Worm (Caenorhabditis elegans) whole organism, L3 larva: ENCODE data around the gene pho-7.

Experiments used
- ZK546.5 ChIP-seq: sonication (generic microtip); optimal IDR thresholded peaks from 2 replicates; lab custom pipeline; 2017; ENCODE audit warnings: missing biosample characterization, missing genetic modification characterization
- aly-2 ChIP-seq: fragments of 150-350 bp; optimal IDR thresholded peaks from 2 replicates; lab custom pipeline; 2014; ENCODE audit warnings: missing biosample characterization, missing genetic modification characterization
- ama-1 ChIP-seq: fragments of 150-350 bp; optimal IDR thresholded peaks from 2 replicates; lab custom pipeline; 2018
- ceh-16 ChIP-seq: sonication (generic microtip); optimal IDR thresholded peaks from 2 replicates; lab custom pipeline; 2017; ENCODE audit warnings: missing biosample characterization, missing genetic modification characterization
- ceh-28 ChIP-seq: fragments of 150-350 bp; optimal IDR thresholded peaks from 2 replicates; lab custom pipeline; 2014; ENCODE audit warnings: missing biosample characterization, missing genetic modification reagents, missing genetic modification characterization
- ceh-82 ChIP-seq: fragments of 150-350 bp; optimal IDR thresholded peaks from 2 replicates; lab custom pipeline; 2014; ENCODE audit warnings: missing biosample characterization, missing genetic modification characterization
- ceh-9 ChIP-seq: sonication (generic microtip); optimal IDR thresholded peaks from 2 replicates; lab custom pipeline; 2018; ENCODE audit warnings: missing biosample characterization, missing genetic modification characterization
- daf-12 ChIP-seq: fragments of 150-350 bp; optimal IDR thresholded peaks from 2 replicates; lab custom pipeline; 2014; ENCODE audit warnings: missing biosample characterization, missing genetic modification reagents, missing genetic modification characterization
- egl-27 ChIP-seq: sonication (generic microtip); optimal IDR thresholded peaks from 4 replicates; lab custom pipeline; 2017; ENCODE audit warnings: missing biosample characterization, missing genetic modification reagents, missing genetic modification characterization
- elt-1 ChIP-seq: fragments of 150-350 bp; optimal IDR thresholded peaks from 2 replicates; lab custom pipeline; 2014; ENCODE audit warnings: missing biosample characterization, missing genetic modification characterization
- elt-2 ChIP-seq: sonication (generic microtip); optimal IDR thresholded peaks from 2 replicates; lab custom pipeline; 2016; ENCODE audit warnings: missing genetic modification reagents, mild to moderate bottlenecking, missing genetic modification characterization, missing compliant biosample characterization
- elt-3 ChIP-seq, 3 experiments: fragments of 150-350 bp in 1 of 3; sonication (generic microtip) in 2 of 3; optimal IDR thresholded peaks; 2 replicates in 2 of 3; 4 replicates in 1 of 3; lab custom pipeline; 2014 to 2017; ENCODE audit warnings: missing biosample characterization in 3 of 3, missing genetic modification characterization in 3 of 3
- eor-1 ChIP-seq, 2 experiments: fragments of 150-350 bp; optimal IDR thresholded peaks; 2 replicates each; lab custom pipeline; 2014 to 2018; ENCODE audit warnings: missing biosample characterization in 2 of 2, missing genetic modification characterization in 2 of 2
- fos-1 ChIP-seq: fragments of 150-350 bp; optimal IDR thresholded peaks from 2 replicates; lab custom pipeline; 2014; ENCODE audit warnings: missing biosample characterization, missing genetic modification characterization
- hmg-11 ChIP-seq: sonication (generic microtip); optimal IDR thresholded peaks from 2 replicates; lab custom pipeline; 2016; ENCODE audit warnings: missing genetic modification characterization, missing compliant biosample characterization
- jun-1 ChIP-seq: fragments of 150-350 bp; optimal IDR thresholded peaks from 2 replicates; lab custom pipeline; 2014; ENCODE audit warnings: missing biosample characterization, missing genetic modification reagents, missing genetic modification characterization
- lin-15B ChIP-seq: fragments of 150-350 bp; optimal IDR thresholded peaks from 2 replicates; lab custom pipeline; 2014; ENCODE audit warnings: missing biosample characterization, missing genetic modification characterization
- mdl-1 ChIP-seq: fragments of 150-350 bp; optimal IDR thresholded peaks from 2 replicates; lab custom pipeline; 2014; ENCODE audit warnings: missing biosample characterization, missing genetic modification characterization
- nfya-1 ChIP-seq: sonication (generic microtip); optimal IDR thresholded peaks from 2 replicates; lab custom pipeline; 2017; ENCODE audit warnings: missing genetic modification characterization, mild to moderate bottlenecking, missing compliant biosample characterization, antibody characterized with exemption, moderate library complexity; ENCODE audit not compliant: insufficient read depth
- nhr-12 ChIP-seq: fragments of 150-350 bp; optimal IDR thresholded peaks from 2 replicates; lab custom pipeline; 2014; ENCODE audit warnings: missing biosample characterization, missing genetic modification characterization
- nhr-23 ChIP-seq: fragments of 150-350 bp; optimal IDR thresholded peaks from 2 replicates; lab custom pipeline; 2014; ENCODE audit warnings: missing biosample characterization, missing genetic modification reagents, missing genetic modification characterization
- nhr-237 ChIP-seq: fragments of 150-350 bp; optimal IDR thresholded peaks from 2 replicates; lab custom pipeline; 2014; ENCODE audit warnings: missing biosample characterization, missing genetic modification characterization
- nhr-25 ChIP-seq: sonication (generic microtip); optimal IDR thresholded peaks from 2 replicates; lab custom pipeline; 2017; ENCODE audit warnings: missing biosample characterization, missing genetic modification characterization
- nhr-67 ChIP-seq: fragments of 150-350 bp; optimal IDR thresholded peaks from 2 replicates; lab custom pipeline; 2014; ENCODE audit warnings: missing biosample characterization, missing genetic modification characterization
- nhr-76 ChIP-seq: fragments of 150-350 bp; sonication (generic microtip); optimal IDR thresholded peaks from 5 replicates; lab custom pipeline; 2014; ENCODE audit warnings: missing biosample characterization, missing genetic modification characterization
- pha-4 ChIP-seq: fragments of 150-350 bp; optimal IDR thresholded peaks from 2 replicates; lab custom pipeline; 2014; ENCODE audit warnings: missing biosample characterization, missing genetic modification reagents, missing genetic modification characterization
- pqm-1 ChIP-seq: fragments of 150-350 bp; optimal IDR thresholded peaks from 2 replicates; lab custom pipeline; 2017; ENCODE audit warnings: missing biosample characterization, missing genetic modification characterization, inconsistent platforms
- sea-2 ChIP-seq: fragments of 150-350 bp; sonication (generic microtip); optimal IDR thresholded peaks from 4 replicates; lab custom pipeline; 2014; ENCODE audit warnings: missing biosample characterization, missing genetic modification reagents, missing genetic modification characterization
- skn-1 ChIP-seq: fragments of 150-350 bp; optimal IDR thresholded peaks from 2 replicates; lab custom pipeline; 2014; ENCODE audit warnings: missing biosample characterization, missing genetic modification characterization
- snpc-4 ChIP-seq: fragments of 150-350 bp; optimal IDR thresholded peaks from 2 replicates; lab custom pipeline; 2014; ENCODE audit warnings: missing biosample characterization, missing genetic modification characterization
- tbx-2 ChIP-seq: sonication (generic microtip); optimal IDR thresholded peaks from 2 replicates; lab custom pipeline; 2016; ENCODE audit warnings: mild to moderate bottlenecking, missing genetic modification characterization, missing compliant biosample characterization
- unc-39 ChIP-seq: sonication (generic microtip); optimal IDR thresholded peaks from 4 replicates; lab custom pipeline; 2017; ENCODE audit warnings: missing biosample characterization, missing genetic modification characterization
- unc-62 ChIP-seq: fragments of 150-350 bp; sonication (generic microtip); optimal IDR thresholded peaks from 4 replicates; lab custom pipeline; 2014; ENCODE audit warnings: missing biosample characterization, missing genetic modification reagents, missing genetic modification characterization
- ztf-11 ChIP-seq: fragments of 150-350 bp; optimal IDR thresholded peaks from 2 replicates; lab custom pipeline; 2014; ENCODE audit warnings: missing biosample characterization, missing genetic modification characterization
- ztf-4 ChIP-seq: fragments of 150-350 bp; optimal IDR thresholded peaks from 2 replicates; lab custom pipeline; 2014; ENCODE audit warnings: missing biosample characterization, missing genetic modification characterization

pho-7 gene

DNA sequence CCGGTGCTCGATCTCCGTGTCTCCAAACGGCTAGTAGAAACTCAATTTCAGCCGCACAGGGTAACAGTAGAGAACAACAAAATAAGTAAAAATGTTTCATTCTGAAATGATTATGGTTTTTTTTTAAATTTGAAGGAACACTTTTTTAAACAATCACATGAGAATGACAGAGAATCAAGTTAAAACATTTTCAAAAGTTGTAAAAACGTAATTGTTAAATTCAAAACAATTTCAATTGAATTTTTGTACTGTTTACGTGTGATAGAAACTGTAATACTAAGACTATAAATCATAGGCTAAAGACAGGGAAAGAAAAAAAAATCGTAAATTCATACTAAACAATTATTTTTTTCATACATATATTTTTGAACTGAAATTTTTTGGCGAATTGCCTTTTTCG is at the start of gene pho-7:
pho-7 (minus strand) TSS at position 101 of the 400 bp plus-strand sequence.
- TF ChIP-seq aly-2 (tag; lab: Kevin White, UChicago) (no peak), tbx-2 (tag; lab: Kevin White, UChicago) (no peak), nhr-76 (tag; lab: Kevin White, UChicago) (no peak), pha-4 (tag; lab: Kevin White, UChicago) (no peak), elt-1 (no peak), ztf-4 (tag; lab: Kevin White, UChicago) (no peak), skn-1 (tag; lab: Kevin White, UChicago) (no peak), fos-1 (tag; lab: Kevin White, UChicago) (no peak), unc-62 (GFP tag; lab: Kevin White, UChicago) (no peak), elt-2 (tag; lab: Kevin White, UChicago) (no peak), ztf-11 (tag; lab: Kevin White, UChicago) (no peak), lin-15B (tag; lab: Kevin White, UChicago) (no peak), elt-3 (tag; optimal IDR thresholded peaks at IDR 0.05; lab: Kevin White, UChicago) (no peak), ceh-82 (tag; lab: Kevin White, UChicago) (no peak), sea-2 (GFP tag; lab: Kevin White, UChicago) (no peak), ceh-9 (tag; lab: Kevin White, UChicago) (no peak), daf-12 (no peak), ceh-28 (tag; lab: Kevin White, UChicago) (no peak)

DNA sequence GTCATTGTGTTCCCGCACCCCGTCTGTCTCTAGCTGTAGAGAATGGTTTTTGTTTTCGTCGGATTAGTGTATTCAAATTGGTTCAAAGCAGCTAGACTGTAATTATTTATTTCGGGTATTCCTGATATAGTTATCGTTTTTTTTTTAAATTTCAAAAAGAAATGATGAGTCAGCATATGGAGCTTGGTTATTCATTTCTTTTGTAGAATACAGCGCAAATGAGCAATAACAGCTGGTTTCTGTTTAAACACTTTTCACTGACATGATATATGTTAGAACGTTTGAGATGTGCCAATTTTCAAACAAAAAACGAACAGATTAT is 49.7 kb upstream of the pho-7 start:
- no peak for TF ChIP-seq elt-3 (tag; optimal IDR thresholded peaks at IDR 0.05; lab: Kevin White, UChicago)
- no peak for TF ChIP-seq unc-39 (tag; lab: Kevin White, UChicago)
- TF ChIP-seq ceh-82 (tag; lab: Kevin White, UChicago), result no peak
- TF ChIP-seq ceh-28 (tag; lab: Kevin White, UChicago), result no peak
- no peak for TF ChIP-seq nhr-12 (tag; lab: Kevin White, UChicago)
- TF ChIP-seq ama-1 (lab: Kevin White, UChicago), result no peak
- TF ChIP-seq snpc-4 (tag; lab: Kevin White, UChicago), result no peak
- TF ChIP-seq jun-1 (tag; lab: Kevin White, UChicago), result no peak
- TF ChIP-seq nhr-76 (tag; lab: Kevin White, UChicago), result no peak
- no peak for TF ChIP-seq unc-62 (GFP tag; lab: Kevin White, UChicago)
- no peak for TF ChIP-seq ztf-4 (tag; lab: Kevin White, UChicago)
- no peak for TF ChIP-seq pqm-1 (tag; lab: Kevin White, UChicago)
- TF ChIP-seq, all 47 proteins: peak for 0

DNA sequence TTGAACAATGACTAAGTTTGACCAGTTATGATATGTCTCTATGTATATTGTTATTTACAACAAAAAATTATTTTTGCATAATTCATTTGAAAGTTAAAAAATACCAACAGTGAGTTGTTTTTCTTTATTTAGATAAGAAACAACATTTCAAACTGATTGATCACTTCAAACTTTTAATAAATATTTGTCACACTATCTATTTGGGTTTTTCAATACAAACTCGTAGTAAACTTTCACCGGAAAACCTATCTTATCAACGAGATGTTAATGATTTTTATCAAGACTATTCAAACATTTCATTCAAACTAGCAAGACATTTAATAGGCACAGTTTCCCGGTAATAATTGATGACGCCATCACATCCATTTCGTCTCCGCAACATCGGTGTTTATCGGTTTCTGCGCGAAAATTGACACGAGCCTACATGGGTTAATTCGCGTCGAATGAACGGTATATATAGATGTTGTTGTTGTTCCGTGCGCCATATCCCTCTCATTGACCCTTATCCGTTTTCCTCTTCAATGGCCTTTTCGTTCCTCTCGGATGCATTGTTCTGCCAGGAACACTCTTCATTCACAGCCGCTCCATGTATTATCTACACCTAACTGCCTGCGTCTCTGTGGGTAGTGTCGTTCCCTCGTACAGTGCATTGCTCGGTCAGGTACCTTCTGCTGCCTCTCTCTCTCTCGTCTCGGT is 49.2 kb upstream of the pho-7 start:
- peak; percentile 31 for TF ChIP-seq pha-4 (tag; lab: Kevin White, UChicago)
- no peak for TF ChIP-seq ama-1 (lab: Kevin White, UChicago)
- peak; percentile 57 for TF ChIP-seq elt-2 (tag; lab: Kevin White, UChicago)

DNA sequence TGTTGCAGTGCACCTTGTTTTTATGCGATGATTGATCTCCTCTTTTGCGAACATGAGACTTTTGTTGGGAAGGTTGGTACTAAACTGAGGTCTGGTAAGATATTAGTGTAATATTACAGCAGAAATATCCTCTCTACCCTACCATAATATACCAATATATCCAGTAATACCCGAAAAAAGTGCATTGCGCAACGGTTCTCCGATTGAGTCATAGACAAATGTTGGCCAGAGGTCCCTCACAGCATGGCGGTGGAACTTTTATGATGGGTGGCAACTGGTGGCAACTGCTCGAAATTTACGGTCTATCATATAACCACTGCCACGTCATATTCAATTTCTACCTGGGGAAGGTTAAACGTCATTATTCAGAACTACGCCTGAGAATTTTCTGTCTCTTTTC is 48.1 kb upstream of the pho-7 start:
- TF ChIP-seq nhr-67 (no peak), hmg-11 (tag; lab: Kevin White, UChicago) (no peak)

DNA sequence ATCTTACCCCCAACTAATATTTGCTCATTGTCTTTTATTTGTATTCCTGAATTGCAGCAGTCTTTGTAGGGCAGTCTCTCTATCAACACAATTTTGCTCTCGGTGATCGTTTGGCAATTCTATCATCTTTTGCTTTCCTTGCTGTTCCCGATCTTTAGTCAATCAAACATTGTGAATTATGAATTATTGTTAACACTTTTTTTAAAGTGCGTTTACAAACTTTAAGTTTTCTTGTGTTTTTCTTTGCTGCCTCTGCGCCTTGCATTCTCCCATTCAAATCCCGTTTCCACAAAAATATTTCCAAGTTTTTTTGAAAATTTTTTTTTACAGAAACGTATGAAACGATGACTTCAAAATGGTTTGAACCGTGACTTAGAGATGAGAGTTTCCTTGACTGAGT is 40.9 kb upstream of the pho-7 start, which contains the start of gene ver-4:
ver-4 (plus strand) TSS at position 301 of the 400 bp plus-strand sequence.
- TF ChIP-seq nhr-237 (tag; lab: Kevin White, UChicago) (no peak), nhr-23 (tag; lab: Kevin White, UChicago) (no peak), nhr-25 (tag; lab: Kevin White, UChicago) (no peak), mdl-1 (tag; lab: Kevin White, UChicago) (no peak), nfya-1 (tag; lab: Kevin White, UChicago) (no peak), ceh-82 (tag; lab: Kevin White, UChicago) (no peak), snpc-4 (tag; lab: Kevin White, UChicago) (no peak), ZK546.5 (tag; lab: Kevin White, UChicago) (no peak), ceh-16 (tag; lab: Kevin White, UChicago) (no peak), elt-3 (tag; optimal IDR thresholded peaks at IDR 0.05; lab: Kevin White, UChicago) (no peak), ama-1 (lab: Kevin White, UChicago) (no peak), eor-1 (tag; optimal IDR thresholded peaks at IDR 0.05; lab: Kevin White, UChicago) (no peak), sea-2 (GFP tag; lab: Kevin White, UChicago) (no peak), nhr-12 (tag; lab: Kevin White, UChicago) (no peak), ztf-4 (tag; lab: Kevin White, UChicago) (no peak), egl-27 (tag; lab: Kevin White, UChicago) (no peak), pha-4 (tag; lab: Kevin White, UChicago) (no peak), unc-62 (GFP tag; lab: Kevin White, UChicago) (no peak), jun-1 (tag; lab: Kevin White, UChicago) (no peak)
